Worm (Caenorhabditis elegans): ENCODE data around the gene F44G4.6.

The F44G4.6 gene

DNA sequence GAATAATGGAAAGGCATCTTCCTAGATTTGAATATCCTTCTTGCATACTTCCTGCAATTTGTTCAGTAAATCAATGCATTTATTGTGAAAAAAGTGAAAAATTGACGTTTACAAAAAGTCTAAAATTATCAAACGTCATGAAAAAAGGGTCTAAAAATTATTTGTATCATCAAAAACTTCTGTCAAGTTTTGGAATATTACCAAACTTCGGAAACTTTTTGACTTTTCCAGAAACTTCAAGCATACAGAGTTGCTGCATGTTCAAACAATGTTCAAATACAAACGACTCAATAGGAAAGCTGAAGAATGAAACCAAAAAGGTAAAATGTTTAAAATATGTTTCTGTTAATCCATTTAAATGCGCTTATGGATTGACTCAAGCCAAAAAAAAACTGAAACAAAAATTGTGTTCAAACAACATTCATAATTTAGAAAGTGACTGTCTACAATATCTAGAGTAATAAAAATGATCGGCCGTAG, at the start of gene F44G4.6:
TSS of gene F44G4.6 (minus strand) at position 51 of the 480 bp plus-strand sequence.
- TF ChIP-seq tra-1 (GFP tag; IDR thresholded peaks at IDR 0.05) (no peak), unc-62 (GFP tag; optimal IDR thresholded peaks at IDR 0.05 in 1 of 2) (peak in 1 of 2 experiments; percentile 95), unc-62 (tag; optimal IDR thresholded peaks at IDR 0.05) (no peak)

DNA sequence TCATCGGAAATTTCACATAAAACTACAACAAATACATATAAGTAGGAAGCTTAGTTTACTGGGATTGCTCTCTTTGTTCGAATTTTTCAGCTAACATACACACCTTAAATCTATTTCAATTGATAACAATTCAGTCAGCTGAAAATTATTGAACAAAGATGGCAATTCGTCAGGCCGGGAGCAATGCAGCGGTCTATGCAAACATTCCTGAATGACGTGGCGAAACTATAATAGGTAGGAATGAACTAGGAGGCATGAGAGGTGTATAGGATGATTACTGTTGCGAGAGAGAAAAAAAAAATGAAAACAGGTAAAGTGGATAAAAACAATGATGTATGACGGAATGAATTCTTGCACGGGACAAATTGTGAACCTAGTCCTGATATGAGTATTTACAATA, 40.5 kb upstream of the F44G4.6 start:
- TF ChIP-seq pqm-1 (tag; optimal IDR thresholded peaks at IDR 0.05): peak; percentile 67
- no peak for TF ChIP-seq ceh-82 (tag; optimal IDR thresholded peaks at IDR 0.05)
- TF ChIP-seq nhr-77 (tag; optimal IDR thresholded peaks at IDR 0.05): peak; percentile 10
- no peak for TF ChIP-seq Y75B8A.6 (GFP tag; IDR thresholded peaks at IDR 0.05)
- TF ChIP-seq nhr-28 (tag; optimal IDR thresholded peaks at IDR 0.05): peak; percentile 0
- no peak for TF ChIP-seq unc-130 (GFP tag; optimal IDR thresholded peaks at IDR 0.05)

DNA sequence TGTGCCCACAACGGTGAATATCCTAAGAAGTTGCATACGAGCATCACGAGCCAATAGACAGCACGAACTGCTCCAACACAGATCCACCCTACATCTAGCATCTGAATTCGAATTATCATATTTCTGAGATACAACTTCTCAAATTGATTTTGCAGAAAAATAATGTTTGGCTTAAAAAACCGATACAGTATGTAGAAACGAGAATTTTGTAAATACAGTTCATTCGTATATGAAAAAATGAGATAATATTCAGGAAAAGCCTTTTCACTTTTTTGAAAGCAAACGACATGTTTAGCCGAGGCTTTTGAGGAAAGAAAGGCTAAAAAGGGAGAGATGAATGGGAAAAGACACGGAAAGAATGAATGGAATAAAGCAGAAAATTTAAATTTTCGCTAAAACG, 39.7 kb upstream of the F44G4.6 start, which contains the start of gene F37B12.3:
TSS of gene F37B12.3 (minus strand) at position 101 of the 400 bp plus-strand sequence.
- no peak for TF ChIP-seq nhr-111 (GFP tag; optimal IDR thresholded peaks at IDR 0.05)

DNA sequence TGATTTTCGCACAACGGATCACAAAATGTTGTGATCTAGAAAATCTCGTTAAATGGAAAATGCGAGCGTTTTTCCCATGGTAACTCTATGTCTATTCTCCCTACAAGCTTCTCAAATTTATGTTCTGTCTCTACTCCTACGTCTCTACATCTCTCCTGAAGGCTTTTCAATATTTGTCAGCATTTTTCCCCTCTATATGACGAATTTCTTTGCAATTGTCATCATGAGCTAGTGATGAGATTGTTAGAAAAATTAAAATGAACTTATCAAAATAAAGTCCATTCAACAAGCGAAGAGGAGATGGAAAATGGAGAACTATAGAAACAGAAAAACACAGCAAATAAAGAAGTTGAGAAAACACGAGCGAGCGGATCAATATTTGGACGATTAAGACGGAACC, 37.1 kb upstream of the F44G4.6 start:
- TF ChIP-seq daf-16 (GFP tag; optimal IDR thresholded peaks at IDR 0.05) (no peak), daf-16 (tag; optimal IDR thresholded peaks at IDR 0.05) (peak; percentile 31), nhr-77 (tag; optimal IDR thresholded peaks at IDR 0.05) (no peak), pqm-1 (tag; optimal IDR thresholded peaks at IDR 0.05) (peak; percentile 23)

DNA sequence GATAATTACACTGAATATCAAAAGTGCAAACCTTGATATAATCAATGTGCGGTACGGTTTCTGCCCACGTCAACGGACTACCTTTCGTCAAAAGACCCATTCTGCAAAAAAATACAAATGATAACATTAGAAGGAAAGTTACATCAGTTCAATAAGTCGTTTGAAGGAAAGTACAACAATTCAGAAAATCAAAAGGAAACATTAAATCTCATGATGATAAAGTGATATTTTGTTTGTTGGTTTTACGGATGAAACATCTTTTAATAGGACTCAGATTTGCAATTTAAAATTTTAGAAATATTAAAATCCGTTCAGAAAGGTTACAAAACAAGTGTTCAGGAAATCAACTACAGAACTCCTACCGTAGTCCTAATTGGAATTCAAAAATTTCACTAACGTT, 36.6 kb upstream of the F44G4.6 start, which contains the start of gene gcs-1:
TSS of gene gcs-1 (minus strand) at position 101 of the 400 bp plus-strand sequence.
- TF ChIP-seq unc-62 (GFP tag; optimal IDR thresholded peaks at IDR 0.05 in 1 of 2) (no peak), unc-62 (tag; optimal IDR thresholded peaks at IDR 0.05) (no peak), D1046.2 (GFP tag; IDR thresholded peaks at IDR 0.05) (no peak), F26F4.8 (GFP tag; conservative IDR thresholded peaks at IDR 0.05) (no peak), unc-130 (GFP tag; optimal IDR thresholded peaks at IDR 0.05) (no peak), mdt-29 (GFP tag; IDR thresholded peaks at IDR 0.05) (no peak), mep-1 (tag; optimal IDR thresholded peaks at IDR 0.05) (no peak), zip-11 (GFP tag; IDR thresholded peaks at IDR 0.05) (no peak), mxl-3 (GFP tag; optimal IDR thresholded peaks at IDR 0.05) (no peak), lin-15B (tag; optimal IDR thresholded peaks at IDR 0.05) (no peak), ztf-11 (tag; optimal IDR thresholded peaks at IDR 0.05) (no peak), zfp-3 (GFP tag; conservative IDR thresholded peaks at IDR 0.05) (no peak)

DNA sequence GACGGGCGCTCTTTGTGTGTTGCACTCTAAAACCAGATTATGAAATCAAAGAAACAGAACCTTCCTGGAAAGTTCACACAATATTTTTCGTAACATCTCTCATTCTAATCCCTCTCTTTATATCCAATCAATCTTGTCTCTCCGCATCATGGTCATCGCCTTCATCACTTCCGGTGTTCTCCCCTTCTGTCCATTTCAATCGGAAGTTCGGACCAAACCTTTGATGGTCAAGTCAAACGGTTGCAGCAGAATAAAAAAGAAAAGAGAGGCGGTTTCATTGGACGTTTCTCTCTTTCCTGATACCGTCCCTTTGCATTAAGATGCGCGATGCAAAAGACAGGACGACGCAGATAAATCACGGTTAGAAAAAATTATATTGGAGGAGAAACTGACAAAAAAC, 31.4 kb upstream of the F44G4.6 start:
- TF ChIP-seq hmg-1.1 (GFP tag; IDR thresholded peaks at IDR 0.05): no peak
- TF ChIP-seq nhr-28 (tag; optimal IDR thresholded peaks at IDR 0.05): peak; percentile 51
- TF ChIP-seq aha-1 (tag): peak; percentile 24
- TF ChIP-seq hlh-11 (tag; optimal IDR thresholded peaks at IDR 0.05): peak; percentile 31

DNA sequence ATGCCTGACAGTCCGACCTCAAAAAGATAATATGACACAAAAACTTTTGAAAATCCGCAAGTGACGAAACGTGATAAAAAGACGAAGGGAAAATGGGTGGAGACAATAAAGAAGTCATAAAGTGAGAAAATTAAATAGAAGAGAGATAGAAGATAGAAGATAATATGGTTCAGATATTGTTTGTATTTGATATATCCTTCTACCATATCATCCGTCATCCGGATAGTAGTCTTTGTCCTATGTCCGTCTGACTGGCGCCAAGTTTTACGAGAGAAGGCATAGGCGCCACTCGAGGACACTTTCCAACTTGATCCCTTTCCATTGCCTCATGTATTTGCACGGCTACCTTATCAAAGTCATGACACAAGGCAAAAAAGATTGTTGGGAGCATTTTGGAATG, 30.3 kb upstream of the F44G4.6 start:
- TF ChIP-seq unc-62 (GFP tag; optimal IDR thresholded peaks at IDR 0.05 in 1 of 2): peak in 1 of 2 experiments; percentile 81
- TF ChIP-seq unc-62 (tag; optimal IDR thresholded peaks at IDR 0.05): no peak
- peak; percentile 1 for TF ChIP-seq hlh-30 (tag; optimal IDR thresholded peaks at IDR 0.05; ENCODE audit: insufficient read depth)
- TF ChIP-seq ceh-32 (tag; optimal IDR thresholded peaks at IDR 0.05; ENCODE audit: poor library complexity): no peak
- no peak for TF ChIP-seq lin-38 (GFP tag; IDR thresholded peaks at IDR 0.05)
- no peak for TF ChIP-seq vab-7 (GFP tag; IDR thresholded peaks at IDR 0.05)
- TF ChIP-seq mes-2 (tag; optimal IDR thresholded peaks at IDR 0.05; ENCODE audit: poor library complexity, severe bottlenecking): no peak
- no peak for TF ChIP-seq ztf-11 (tag; optimal IDR thresholded peaks at IDR 0.05)
